Fruit fly (Drosophila melanogaster) whole organism, embryonic: ENCODE measurements around the gene MBD-like.

Source experiments
- Bdp1 ChIP-seq: fragments of 200-800 bp; sonication (Bioruptor generic); optimal IDR thresholded peaks from 3 replicates; lab custom pipeline; 2016; ENCODE audit warnings: missing biosample characterization, missing genetic modification characterization
- C15 ChIP-seq: fragments of 200-800 bp; sonication (Bioruptor generic); IDR thresholded peaks from 3 replicates; pipeline ENCODE4 v1.3.6; 2022; ENCODE audit warnings: missing biosample characterization, missing genetic modification characterization
- CG10267 ChIP-seq: fragments of 200-800 bp; sonication (Bioruptor generic); optimal IDR thresholded peaks from 2 replicates; lab custom pipeline; 2018; ENCODE audit warnings: missing biosample characterization, mild to moderate bottlenecking, missing genetic modification characterization, moderate library complexity
- CG10543 ChIP-seq: fragments of 200-800 bp; sonication (Bioruptor generic); optimal IDR thresholded peaks from 3 replicates; lab custom pipeline; 2017; ENCODE audit warnings: missing biosample characterization, mild to moderate bottlenecking, missing genetic modification characterization, moderate library complexity
- CG11695 ChIP-seq: fragments of 200-800 bp; sonication (Bioruptor generic); IDR thresholded peaks from 3 replicates; pipeline ENCODE4 v1.3.6; 2022; ENCODE audit warnings: missing biosample characterization, missing genetic modification characterization
- CG12104 ChIP-seq: fragments of 200-800 bp; sonication (Bioruptor generic); optimal IDR thresholded peaks from 3 replicates; lab custom pipeline; 2016; ENCODE audit warnings: missing biosample characterization, missing genetic modification characterization
- CG13123 ChIP-seq: fragments of 200-800 bp; sonication (Bioruptor generic); optimal IDR thresholded peaks from 2 replicates; lab custom pipeline; 2016; ENCODE audit warnings: missing biosample characterization, missing genetic modification characterization
- CG13296 ChIP-seq: fragments of 200-800 bp; sonication (Bioruptor generic); optimal IDR thresholded peaks from 3 replicates; lab custom pipeline; 2018; ENCODE audit warnings: missing biosample characterization, mild to moderate bottlenecking, missing genetic modification characterization
- CG15696 ChIP-seq: fragments of 200-800 bp; sonication (Bioruptor generic); optimal IDR thresholded peaks from 2 replicates; lab custom pipeline; 2019; ENCODE audit warnings: missing biosample characterization, mild to moderate bottlenecking, missing genetic modification characterization, moderate library complexity
- CG17802 ChIP-seq: fragments of 200-800 bp; sonication (Bioruptor generic); optimal IDR thresholded peaks from 2 replicates; lab custom pipeline; 2018; ENCODE audit warnings: missing biosample characterization, mild to moderate bottlenecking, missing genetic modification characterization, moderate library complexity
- CG2116 ChIP-seq: fragments of 200-800 bp; sonication (Bioruptor generic); optimal IDR thresholded peaks from 3 replicates; lab custom pipeline; 2018; ENCODE audit warnings: missing biosample characterization, mild to moderate bottlenecking, missing genetic modification characterization
- CG2120 ChIP-seq: fragments of 200-800 bp; sonication (Bioruptor generic); optimal IDR thresholded peaks from 3 replicates; lab custom pipeline; 2016; ENCODE audit warnings: missing biosample characterization, missing genetic modification characterization
- CG2712 ChIP-seq: fragments of 200-800 bp; optimal IDR thresholded peaks from 3 replicates; lab custom pipeline; 2019; ENCODE audit warnings: missing biosample characterization, mild to moderate bottlenecking, missing genetic modification characterization, moderate library complexity
- CG2875 ChIP-seq: fragments of 200-800 bp; sonication (Bioruptor generic); optimal IDR thresholded peaks from 2 replicates; lab custom pipeline; 2017; ENCODE audit warnings: missing biosample characterization, mild to moderate bottlenecking, missing genetic modification characterization, missing genetic modification reagents
- CG3407 ChIP-seq: fragments of 200-800 bp; sonication (Bioruptor generic); optimal IDR thresholded peaks from 2 replicates; lab custom pipeline; 2018; ENCODE audit warnings: missing biosample characterization, mild to moderate bottlenecking, missing genetic modification characterization
- CG34376 ChIP-seq: fragments of 200-800 bp; sonication (Bioruptor generic); optimal IDR thresholded peaks from 2 replicates; lab custom pipeline; 2018; ENCODE audit warnings: missing biosample characterization, mild to moderate bottlenecking, missing genetic modification characterization
- CG4360 ChIP-seq: fragments of 200-800 bp; sonication (Bioruptor generic); IDR thresholded peaks from 2 replicates; pipeline ENCODE4 v1.3.6; 2022; ENCODE audit warnings: missing biosample characterization, missing genetic modification characterization
- CG4404 ChIP-seq: fragments of 200-800 bp; sonication (Bioruptor generic); IDR thresholded peaks from 2 replicates; pipeline ENCODE4 v1.3.6; 2022; ENCODE audit warnings: missing biosample characterization, missing genetic modification characterization
- CG6791 ChIP-seq: fragments of 200-800 bp; sonication (Bioruptor generic); IDR thresholded peaks from 3 replicates; pipeline ENCODE4 v1.3.6; 2022; ENCODE audit warnings: missing biosample characterization, missing genetic modification characterization; ENCODE audit not compliant: partially characterized antibody
- CG7357 ChIP-seq: fragments of 200-800 bp; sonication (Bioruptor generic); IDR thresholded peaks from 3 replicates; pipeline ENCODE4 v1.3.6; 2022; ENCODE audit warnings: missing biosample characterization, missing genetic modification characterization
- CG8478 ChIP-seq: fragments of >200 bp; optimal IDR thresholded peaks from 2 replicates; lab custom pipeline; 2018
- D19A ChIP-seq: fragments of 200-800 bp; optimal IDR thresholded peaks from 3 replicates; lab custom pipeline; 2019; ENCODE audit warnings: missing biosample characterization, mild to moderate bottlenecking, missing genetic modification characterization, moderate library complexity
- Dfd ChIP-seq, 2 experiments: fragments of >200 bp; optimal IDR thresholded peaks; 2 replicates each; lab custom pipeline; 2017; ENCODE audit warnings: missing biosample characterization in 2 of 2, missing genetic modification characterization in 2 of 2
- Eip74EF ChIP-seq, 2 experiments: fragments of 200-800 bp in 1 of 2; fragments of >200 bp in 1 of 2; sonication (Bioruptor generic) in 1 of 2; optimal IDR thresholded peaks; 2 replicates each; lab custom pipeline; 2017 to 2019; ENCODE audit warnings: missing biosample characterization in 2 of 2, missing genetic modification characterization in 2 of 2, mild to moderate bottlenecking in 1 of 2, moderate library complexity in 1 of 2
- Fer1 ChIP-seq: fragments of 200-800 bp; sonication (Bioruptor generic); optimal IDR thresholded peaks from 2 replicates; lab custom pipeline; 2017; ENCODE audit warnings: missing biosample characterization, mild to moderate bottlenecking, missing genetic modification characterization
- Hr51 ChIP-seq, 2 experiments: fragments of 200-800 bp; sonication (Bioruptor generic); optimal IDR thresholded peaks; 2 replicates in 1 of 2; 3 replicates in 1 of 2; lab custom pipeline; 2016 to 2018; ENCODE audit warnings: missing biosample characterization in 2 of 2, missing genetic modification characterization in 2 of 2, mild to moderate bottlenecking in 1 of 2, moderate library complexity in 1 of 2
- Lhr ChIP-seq: fragments of 200-800 bp; sonication (Bioruptor generic); optimal IDR thresholded peaks from 3 replicates; lab custom pipeline; 2017; ENCODE audit warnings: mild to moderate bottlenecking, missing biosample characterization, missing genetic modification reagents, missing genetic modification characterization
- NK7.1 ChIP-seq: fragments of 200-800 bp; sonication (Bioruptor generic); optimal IDR thresholded peaks from 3 replicates; lab custom pipeline; 2016; ENCODE audit warnings: missing biosample characterization, missing genetic modification characterization
- Opbp ChIP-seq: fragments of 200-800 bp; sonication (Bioruptor generic); IDR thresholded peaks from 3 replicates; pipeline ENCODE4 v1.3.6; 2022; ENCODE audit warnings: missing biosample characterization, missing genetic modification characterization; ENCODE audit not compliant: partially characterized antibody
- YL-1 ChIP-seq: fragments of 200-800 bp; sonication (Bioruptor generic); optimal IDR thresholded peaks from 3 replicates; lab custom pipeline; 2017; ENCODE audit warnings: missing biosample characterization, mild to moderate bottlenecking, missing genetic modification characterization
- ap ChIP-seq: fragments of 200-800 bp; sonication (Bioruptor generic); IDR thresholded peaks from 2 replicates; pipeline ENCODE4 v1.3.6; 2022; ENCODE audit warnings: missing biosample characterization, missing genetic modification characterization
- ara ChIP-seq: fragments of 200-800 bp; sonication (Bioruptor generic); IDR thresholded peaks from 2 replicates; pipeline ENCODE4 v1.3.6; 2022; ENCODE audit warnings: missing biosample characterization, missing genetic modification characterization
- bcd ChIP-seq: fragments of 200-800 bp; sonication (Bioruptor generic); optimal IDR thresholded peaks from 2 replicates; lab custom pipeline; 2017; ENCODE audit warnings: missing biosample characterization, mild to moderate bottlenecking, missing genetic modification characterization
- bigmax ChIP-seq: fragments of 200-800 bp; sonication (Bioruptor generic); optimal IDR thresholded peaks from 2 replicates; lab custom pipeline; 2018; ENCODE audit warnings: missing biosample characterization, mild to moderate bottlenecking, missing genetic modification characterization
- cato ChIP-seq: fragments of 200-800 bp; sonication (Bioruptor generic); optimal IDR thresholded peaks from 2 replicates; lab custom pipeline; 2016; ENCODE audit warnings: missing biosample characterization, missing genetic modification characterization, borderline replicate concordance
- ci ChIP-seq: fragments of 200-800 bp; sonication (Bioruptor generic); IDR thresholded peaks from 3 replicates; pipeline ENCODE4 v1.3.6; 2022; ENCODE audit warnings: missing biosample characterization, missing genetic modification characterization
- crp ChIP-seq, 2 experiments: fragments of 200-800 bp; sonication (Bioruptor generic); optimal IDR thresholded peaks; 2 replicates in 1 of 2; 3 replicates in 1 of 2; lab custom pipeline; 2017; ENCODE audit warnings: missing biosample characterization in 2 of 2, missing genetic modification characterization in 2 of 2, mild to moderate bottlenecking in 1 of 2, moderate library complexity in 1 of 2
- emc ChIP-seq: fragments of 200-800 bp; sonication (Bioruptor generic); optimal IDR thresholded peaks from 2 replicates; lab custom pipeline; 2016; ENCODE audit warnings: missing biosample characterization, missing genetic modification characterization
- fd64A ChIP-seq: fragments of 200-800 bp; sonication (Bioruptor generic); optimal IDR thresholded peaks from 3 replicates; lab custom pipeline; 2018; ENCODE audit warnings: missing biosample characterization, mild to moderate bottlenecking, missing genetic modification characterization
- gem ChIP-seq: fragments of 200-800 bp; sonication (Bioruptor generic); optimal IDR thresholded peaks from 2 replicates; lab custom pipeline; 2019; ENCODE audit warnings: missing biosample characterization, mild to moderate bottlenecking, missing genetic modification characterization, moderate library complexity
- gro ChIP-seq: fragments of 200-800 bp; sonication (Bioruptor generic); optimal IDR thresholded peaks from 2 replicates; lab custom pipeline; 2016; ENCODE audit warnings: missing biosample characterization, missing genetic modification characterization
- lola ChIP-seq, 3 experiments: fragments of >200 bp in 2 of 3; fragments of 200-800 bp in 1 of 3; sonication (Bioruptor generic) in 1 of 3; optimal IDR thresholded peaks; 2 replicates each; lab custom pipeline; 2017 to 2019; ENCODE audit warnings: missing biosample characterization in 3 of 3, missing genetic modification characterization in 3 of 3, mild to moderate bottlenecking in 1 of 3, moderate library complexity in 1 of 3
- pb ChIP-seq: fragments of 200-800 bp; sonication (Bioruptor generic); optimal IDR thresholded peaks from 3 replicates; lab custom pipeline; 2016; ENCODE audit warnings: missing biosample characterization, missing genetic modification characterization
- pfk ChIP-seq: fragments of 200-800 bp; sonication (Bioruptor generic); optimal IDR thresholded peaks from 2 replicates; lab custom pipeline; 2018; ENCODE audit warnings: missing biosample characterization, mild to moderate bottlenecking, missing genetic modification characterization, moderate library complexity
- pita ChIP-seq: fragments of 200-800 bp; sonication (Bioruptor generic); optimal IDR thresholded peaks from 2 replicates; lab custom pipeline; 2017; ENCODE audit warnings: missing biosample characterization, mild to moderate bottlenecking, missing genetic modification characterization
- pnt ChIP-seq: fragments of 200-800 bp; sonication (Bioruptor generic); optimal IDR thresholded peaks from 3 replicates; lab custom pipeline; 2016; ENCODE audit warnings: missing biosample characterization, missing genetic modification characterization
- trem ChIP-seq: fragments of 200-800 bp; optimal IDR thresholded peaks from 3 replicates; lab custom pipeline; 2019; ENCODE audit warnings: missing biosample characterization, mild to moderate bottlenecking, missing genetic modification characterization, moderate library complexity
- unpg ChIP-seq: fragments of 200-800 bp; sonication (Bioruptor generic); optimal IDR thresholded peaks from 3 replicates; lab custom pipeline; 2018; ENCODE audit warnings: missing biosample characterization, mild to moderate bottlenecking, missing genetic modification characterization, moderate library complexity
- usp ChIP-seq: fragments of >200 bp; optimal IDR thresholded peaks from 2 replicates; lab custom pipeline; 2017; ENCODE audit warnings: missing biosample characterization, missing genetic modification characterization

The MBD-like gene

DNA sequence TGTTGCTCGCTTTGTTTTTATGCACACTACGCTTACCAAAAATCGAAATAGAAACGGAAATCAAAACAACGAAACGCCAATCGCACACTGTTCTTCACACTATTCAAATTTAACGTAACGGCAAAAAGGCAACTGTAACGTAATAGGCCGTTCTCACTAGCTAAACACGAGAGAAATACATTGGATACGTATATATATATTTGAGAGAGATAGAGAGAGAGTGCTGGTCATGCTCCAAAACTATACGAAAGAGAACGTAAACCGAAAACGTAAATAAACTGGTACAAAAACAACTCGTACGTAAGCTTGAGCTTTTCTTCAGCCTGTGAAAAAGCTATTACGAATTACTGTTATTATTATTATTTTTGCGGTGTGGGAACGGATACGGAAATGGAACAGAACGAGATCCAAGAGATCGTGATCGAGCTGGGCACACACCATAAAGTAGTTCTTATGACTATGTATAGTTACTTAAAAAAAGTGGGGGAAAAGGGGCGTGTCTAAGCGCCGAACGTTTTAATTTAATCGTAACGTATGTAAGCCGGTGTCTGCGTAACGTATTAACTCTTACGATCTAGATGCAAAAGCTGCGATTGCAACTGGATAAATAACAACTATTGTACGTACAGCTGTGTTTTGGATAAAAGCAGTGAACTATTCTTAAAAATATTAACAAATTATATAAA is 15.9 kb upstream of the MBD-like start (continued):
- peak in 1 of 2 experiments; percentile 48 for TF ChIP-seq Eip74EF (GFP tag; optimal IDR thresholded peaks at IDR 0.05; lab: Kevin White, UChicago)
- peak; percentile 6 for TF ChIP-seq CG34376 (GFP tag; lab: Kevin White, UChicago)
- no peak for TF ChIP-seq fd64A (GFP tag; lab: Kevin White, UChicago)
- peak in 1 of 2 experiments; percentile 9 for TF ChIP-seq Dfd (GFP tag; optimal IDR thresholded peaks at IDR 0.05; lab: Kevin White, UChicago)
- peak in 1 of 3 experiments; percentile 78 for TF ChIP-seq lola (GFP tag; optimal IDR thresholded peaks at IDR 0.05; lab: Kevin White, UChicago)
- TF ChIP-seq CG11695 = 0 out of 3 replicates have a peak, but pooled peaks have one; percentile 6
- TF ChIP-seq ci = peak; percentile 44; the same call in 1 of the 3 replicates
- TF ChIP-seq CG13296 (GFP tag; lab: Kevin White, UChicago) = peak; percentile 13
- TF ChIP-seq Fer1 (GFP tag; lab: Kevin White, UChicago) = no peak
- no peak for TF ChIP-seq CG3407 (GFP tag; lab: Kevin White, UChicago)
- TF ChIP-seq crp (GFP tag; optimal IDR thresholded peaks at IDR 0.05; lab: Kevin White, UChicago) = no peak
- no peak for TF ChIP-seq CG15696
- TF ChIP-seq CG10267 (tag; lab: Kevin White, UChicago) = no peak
- TF ChIP-seq usp (GFP tag; lab: Kevin White, UChicago) = no peak
- TF ChIP-seq CG2116 = peak; percentile 18
- TF ChIP-seq trem = peak; percentile 3
- TF ChIP-seq CG2120 (GFP tag; lab: Kevin White, UChicago) = no peak
- no peak for TF ChIP-seq ap (GFP tag; lab: Robert Waterston, UW)
- TF ChIP-seq CG10543 (GFP tag; lab: Kevin White, UChicago) = no peak
- TF ChIP-seq CG7357 (GFP tag; lab: Robert Waterston, UW) = peak; percentile 84
- TF ChIP-seq gro (GFP tag; lab: Kevin White, UChicago) = no peak
- no peak for TF ChIP-seq YL-1 (GFP tag; lab: Kevin White, UChicago)
- no peak for TF ChIP-seq bcd (GFP tag; lab: Kevin White, UChicago)
- TF ChIP-seq CG12104 (GFP tag; lab: Kevin White, UChicago) = no peak
- TF ChIP-seq CG6791 (GFP tag; lab: Robert Waterston, UW) = no peak
- no peak for TF ChIP-seq bigmax (GFP tag; lab: Kevin White, UChicago)
- peak; percentile 27 for TF ChIP-seq pfk (GFP tag; lab: Kevin White, UChicago)
- no peak for TF ChIP-seq Opbp
- TF ChIP-seq Lhr (GFP tag; lab: Kevin White, UChicago) = peak; percentile 72
- TF ChIP-seq CG17802 (tag; lab: Kevin White, UChicago) = peak; percentile 35
- TF ChIP-seq, all 482 proteins: peak for 28

DNA sequence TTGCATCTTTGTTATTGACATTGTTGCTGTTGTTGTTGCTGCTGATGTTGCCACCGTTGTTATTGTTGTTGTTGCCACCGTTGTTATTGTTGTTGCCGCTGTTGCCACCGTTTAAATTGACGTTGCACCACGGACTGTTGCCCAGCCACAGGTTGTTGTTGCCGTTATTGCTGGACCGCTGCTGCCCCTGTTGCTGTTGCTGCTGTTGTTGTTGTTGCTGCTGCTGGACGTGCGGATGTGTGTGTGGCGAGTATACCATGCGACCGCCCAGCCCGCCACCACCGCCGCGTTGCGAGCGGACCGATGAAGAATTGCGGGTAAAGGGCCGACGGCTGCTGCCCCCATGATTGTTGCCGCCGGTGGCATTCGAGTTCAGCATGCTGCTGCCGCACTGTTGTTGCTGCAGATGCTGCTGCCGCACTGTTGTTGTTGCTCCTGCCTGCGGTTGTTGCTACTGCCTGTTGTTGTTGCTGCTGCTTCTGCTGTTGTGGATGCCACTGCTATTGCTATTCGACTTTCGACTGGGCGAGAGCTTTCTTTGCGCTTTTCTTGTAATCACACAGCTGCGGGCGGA is 12.7 kb upstream of the MBD-like start:
- no peak for TF ChIP-seq CG4404 (GFP tag; lab: Robert Waterston, UW)
- TF ChIP-seq ara (GFP tag; lab: Robert Waterston, UW) = no peak
- TF ChIP-seq emc = no peak
- TF ChIP-seq CG13123 (GFP tag; lab: Kevin White, UChicago) = no peak
- TF ChIP-seq CG8478 (lab: Kevin White, UChicago) = peak; percentile 55
- TF ChIP-seq unpg (GFP tag; lab: Kevin White, UChicago) = no peak
- TF ChIP-seq pb = no peak
- TF ChIP-seq CG2875 (GFP tag; lab: Kevin White, UChicago) = no peak
- no peak for TF ChIP-seq Hr51 (GFP tag; optimal IDR thresholded peaks at IDR 0.05; lab: Kevin White, UChicago)
- no peak for TF ChIP-seq pnt
- no peak for TF ChIP-seq pita (GFP tag; lab: Kevin White, UChicago)
- TF ChIP-seq CG2712 = no peak
- no peak for TF ChIP-seq NK7.1 (GFP tag; lab: Kevin White, UChicago)
- peak; percentile 94 for TF ChIP-seq CG4360 (GFP tag; lab: Robert Waterston, UW)
- no peak for TF ChIP-seq gem
- no peak for TF ChIP-seq C15 (GFP tag; lab: Robert Waterston, UW)
- no peak for TF ChIP-seq D19A
- TF ChIP-seq Bdp1 (GFP tag; lab: Kevin White, UChicago) = no peak
- no peak for TF ChIP-seq cato
